Fruit fly (Drosophila melanogaster) whole organism: ENCODE data around the gene RasGAP1.

Experiments
- CG8478 ChIP-seq: fragments of >200 bp; optimal IDR thresholded peaks from 2 replicates; lab custom pipeline; 2018; ENCODE audit warnings: inconsistent platforms
- Dll ChIP-seq: fragments of >200 bp; optimal IDR thresholded peaks from 2 replicates; lab custom pipeline; 2017
- EcR ChIP-seq, 2 experiments: fragments of >200 bp; optimal IDR thresholded peaks; 2 replicates each; lab custom pipeline; 2017; ENCODE audit warnings: missing biosample characterization in 2 of 2, missing genetic modification characterization in 2 of 2, missing genetic modification reagents in 2 of 2
- pan ChIP-seq: fragments of >200 bp; optimal IDR thresholded peaks from 2 replicates; lab custom pipeline; 2017
- psq ChIP-seq: fragments of >200 bp; optimal IDR thresholded peaks from 2 replicates; lab custom pipeline; 2017
- usp ChIP-seq: fragments of >200 bp; optimal IDR thresholded peaks from 2 replicates; lab custom pipeline; 2017; ENCODE audit warnings: missing biosample characterization, missing genetic modification characterization, mixed read lengths

RasGAP1 gene

DNA sequence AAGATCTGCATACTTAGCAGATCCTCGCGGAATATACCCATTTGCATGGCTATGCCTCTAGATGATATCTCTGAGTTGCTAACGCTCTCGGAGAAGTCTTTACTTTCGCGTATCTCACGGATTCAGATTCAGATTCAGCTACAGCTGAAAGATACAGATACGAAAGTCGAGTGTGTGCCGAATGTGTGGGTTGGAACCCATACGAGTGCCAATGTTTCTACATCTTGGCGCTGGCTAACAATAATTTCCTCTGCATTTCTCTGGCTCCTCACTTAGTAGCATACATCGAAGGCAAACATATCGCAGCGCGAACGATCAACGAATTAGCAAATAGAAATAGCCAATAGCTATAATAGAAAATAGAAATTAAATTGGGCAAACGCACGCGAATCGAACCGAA lies 25.9 kb downstream of the RasGAP1 start:
- TF ChIP-seq psq (lab: Kevin White, UChicago), result no peak
- no peak for TF ChIP-seq Dll (lab: Kevin White, UChicago)
- no peak for TF ChIP-seq CG8478 (lab: Kevin White, UChicago)
- TF ChIP-seq pan (lab: Kevin White, UChicago), result no peak
- no peak for TF ChIP-seq usp (GFP tag; lab: Kevin White, UChicago)
- no peak for TF ChIP-seq EcR (GFP tag; optimal IDR thresholded peaks at IDR 0.05; lab: Kevin White, UChicago)

- TF ChIP-seq pan (lab: Kevin White, UChicago) (no peak), Dll (lab: Kevin White, UChicago) (no peak), CG8478 (lab: Kevin White, UChicago) (no peak), usp (GFP tag; lab: Kevin White, UChicago) (no peak), psq (lab: Kevin White, UChicago) (no peak), EcR (GFP tag; optimal IDR thresholded peaks at IDR 0.05; lab: Kevin White, UChicago) (no peak)
Measured at dm6 chr3L:9824226-9824625, 30.9 kb downstream of the RasGAP1 start.

dm6 chr3L:9823797-9824196 lies 31.3 kb downstream of the RasGAP1 start, which contains the start of gene Ilp5:
TSS of gene Ilp5 (minus strand) at chr3L:9823897.
- TF ChIP-seq psq (lab: Kevin White, UChicago) (no peak), pan (lab: Kevin White, UChicago) (no peak), Dll (lab: Kevin White, UChicago) (no peak), CG8478 (lab: Kevin White, UChicago) (no peak), EcR (GFP tag; optimal IDR thresholded peaks at IDR 0.05; lab: Kevin White, UChicago) (no peak), usp (GFP tag; lab: Kevin White, UChicago) (no peak)

- TF ChIP-seq usp (GFP tag; lab: Kevin White, UChicago) (no peak), Dll (lab: Kevin White, UChicago) (no peak), CG8478 (lab: Kevin White, UChicago) (no peak), psq (lab: Kevin White, UChicago) (no peak)
Measured at dm6 chr3L:9821138-9821681, 33.9 kb downstream of the RasGAP1 start.

DNA sequence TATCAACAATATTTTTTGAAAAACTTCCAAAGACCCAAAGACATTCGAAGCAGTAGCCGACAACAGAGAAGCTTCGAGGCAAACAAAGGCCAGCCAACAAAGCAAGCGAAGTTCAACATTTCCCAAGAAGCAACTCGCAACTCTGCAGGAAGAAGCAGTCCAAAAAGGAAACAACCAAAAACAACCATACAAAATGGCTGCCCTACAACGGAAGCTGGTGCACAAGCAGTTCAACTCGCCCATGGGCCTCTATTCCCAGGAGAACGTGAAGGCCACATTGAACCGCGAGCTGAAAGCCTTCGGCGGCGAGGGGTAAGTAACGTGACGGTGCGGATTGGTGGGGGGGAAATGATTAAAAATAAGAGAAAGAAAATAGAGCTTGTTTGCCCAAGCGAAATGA lies 34.8 kb downstream of the RasGAP1 start:
- TF ChIP-seq Dll (lab: Kevin White, UChicago) (no peak), CG8478 (lab: Kevin White, UChicago) (no peak), usp (GFP tag; lab: Kevin White, UChicago) (no peak), pan (lab: Kevin White, UChicago) (no peak), EcR (GFP tag; optimal IDR thresholded peaks at IDR 0.05; lab: Kevin White, UChicago) (no peak), psq (lab: Kevin White, UChicago) (no peak)

- TF ChIP-seq pan (lab: Kevin White, UChicago) (no peak), Dll (lab: Kevin White, UChicago) (no peak), EcR (GFP tag; optimal IDR thresholded peaks at IDR 0.05; lab: Kevin White, UChicago) (no peak), CG8478 (lab: Kevin White, UChicago) (no peak), usp (GFP tag; lab: Kevin White, UChicago) (no peak), psq (lab: Kevin White, UChicago) (no peak)
Measured at dm6 chr3L:9815705-9816104, 39.4 kb downstream of the RasGAP1 start.

DNA sequence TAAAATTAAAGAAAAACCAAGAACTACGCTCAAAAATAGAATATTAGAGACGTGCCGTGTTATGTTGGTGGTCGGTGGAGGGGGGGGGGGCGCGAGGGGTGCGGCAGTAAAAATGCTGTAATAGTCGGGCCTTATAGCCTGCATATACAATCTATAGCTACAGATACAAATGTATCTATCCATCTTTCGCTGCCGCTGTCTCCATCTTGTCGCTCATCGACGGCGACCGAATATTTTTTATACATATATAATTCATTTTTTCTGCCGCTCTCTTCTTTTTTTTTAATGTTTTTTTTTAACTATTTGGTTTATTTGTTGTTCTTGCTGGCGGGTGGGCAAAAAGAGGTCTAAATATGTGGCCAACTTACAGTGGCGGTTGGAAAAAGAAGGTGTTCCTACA lies 40.5 kb downstream of the RasGAP1 start:
- TF ChIP-seq Dll (lab: Kevin White, UChicago) (no peak), usp (GFP tag; lab: Kevin White, UChicago) (no peak), EcR (GFP tag; optimal IDR thresholded peaks at IDR 0.05; lab: Kevin White, UChicago) (no peak), psq (lab: Kevin White, UChicago) (no peak), CG8478 (lab: Kevin White, UChicago) (no peak), pan (lab: Kevin White, UChicago) (no peak)

- TF ChIP-seq pan (lab: Kevin White, UChicago) (no peak), EcR (GFP tag; optimal IDR thresholded peaks at IDR 0.05; lab: Kevin White, UChicago) (no peak), usp (GFP tag; lab: Kevin White, UChicago) (no peak), Dll (lab: Kevin White, UChicago) (no peak), psq (lab: Kevin White, UChicago) (no peak), CG8478 (lab: Kevin White, UChicago) (no peak)
Measured at dm6 chr3L:9813345-9813897, 41.7 kb downstream of the RasGAP1 start, which contains the start of gene CG43897. TSS of gene CG43897 (plus strand) at chr3L:9813847.

- TF ChIP-seq psq (lab: Kevin White, UChicago) (no peak), EcR (GFP tag; optimal IDR thresholded peaks at IDR 0.05; lab: Kevin White, UChicago) (no peak), pan (lab: Kevin White, UChicago) (no peak)
Measured at dm6 chr3L:9804125-9804524, 51.0 kb downstream of the RasGAP1 start, which contains the start of gene Ilp4. TSS of gene Ilp4 (minus strand) at chr3L:9804263.

DNA sequence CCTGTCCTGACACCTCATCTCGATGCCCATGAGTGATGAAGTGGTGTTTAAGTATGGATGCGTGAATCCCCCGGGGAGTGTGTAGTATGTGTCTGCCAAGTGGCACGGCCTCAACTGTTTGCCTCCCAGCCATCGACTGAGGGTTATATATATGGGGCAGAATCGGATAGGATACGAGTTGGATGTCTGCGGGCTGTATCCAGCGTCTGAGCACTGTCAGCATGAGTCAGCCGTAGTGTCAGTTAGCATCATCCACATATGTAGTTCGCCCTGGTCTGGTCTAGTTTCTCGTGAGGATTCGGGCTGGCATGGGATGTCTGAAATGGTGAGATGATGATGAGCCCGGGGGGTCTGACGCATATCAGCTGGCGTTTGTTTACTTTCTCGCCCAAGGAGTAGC lies 53.1 kb downstream of the RasGAP1 start, which contains the start of gene Ilp3:
TSS of gene Ilp3 (minus strand) at position 101 of the 400 bp plus-strand sequence.
- TF ChIP-seq EcR (GFP tag; optimal IDR thresholded peaks at IDR 0.05; lab: Kevin White, UChicago) (no peak), usp (GFP tag; lab: Kevin White, UChicago) (no peak), pan (lab: Kevin White, UChicago) (no peak), CG8478 (lab: Kevin White, UChicago) (no peak)

dm6 chr3L:9799398-9799797 lies 55.7 kb downstream of the RasGAP1 start, which contains the start of gene Ilp2:
TSS of gene Ilp2 (plus strand) at chr3L:9799698.
- TF ChIP-seq usp (GFP tag; lab: Kevin White, UChicago) (no peak), pan (lab: Kevin White, UChicago) (no peak), EcR (GFP tag; optimal IDR thresholded peaks at IDR 0.05; lab: Kevin White, UChicago) (no peak), psq (lab: Kevin White, UChicago) (no peak), Dll (lab: Kevin White, UChicago) (no peak), CG8478 (lab: Kevin White, UChicago) (no peak)
